Worm (Caenorhabditis elegans) whole organism, L1 larva: ENCODE data around the gene rbm-28.

Experiments used
- C34B4.2 ChIP-seq: sonication (generic microtip); optimal IDR thresholded peaks from 2 replicates; lab custom pipeline; 2017; ENCODE audit warnings: mild to moderate bottlenecking, missing genetic modification characterization, missing compliant biosample characterization
- Y116A8C.19 ChIP-seq: sonication (generic microtip); optimal IDR thresholded peaks from 2 replicates; lab custom pipeline; 2016; ENCODE audit warnings: missing compliant biosample characterization, missing genetic modification characterization, borderline replicate concordance
- ama-1 ChIP-seq: fragments of 150-350 bp; optimal IDR thresholded peaks from 2 replicates; lab custom pipeline; 2014
- blmp-1 ChIP-seq: fragments of 150-350 bp; optimal IDR thresholded peaks from 2 replicates; lab custom pipeline; 2014; ENCODE audit warnings: missing biosample characterization, missing genetic modification characterization
- ceh-8 ChIP-seq: fragments of 200-800 bp; sonication (Bioruptor generic); optimal IDR thresholded peaks from 2 replicates; lab custom pipeline; 2018; ENCODE audit warnings: mild to moderate bottlenecking, missing genetic modification characterization, moderate library complexity, missing compliant biosample characterization
- ceh-82 ChIP-seq, 3 experiments: fragments of 150-350 bp in 1 of 3; sonication (generic microtip) in 2 of 3; optimal IDR thresholded peaks; 2 replicates each; lab custom pipeline; 2014 to 2017; ENCODE audit warnings: missing biosample characterization in 3 of 3, missing genetic modification characterization in 3 of 3
- ceh-90 ChIP-seq: sonication (generic microtip); optimal IDR thresholded peaks from 2 replicates; lab custom pipeline; 2016; ENCODE audit warnings: missing genetic modification characterization, missing compliant biosample characterization
- dpl-1 ChIP-seq, 3 experiments: fragments of 150-350 bp in 2 of 3; sonication (generic microtip) in 1 of 3; optimal IDR thresholded peaks; 2 replicates each; lab custom pipeline; 2014 to 2017; ENCODE audit warnings: missing biosample characterization in 3 of 3, missing genetic modification characterization in 3 of 3, missing genetic modification reagents in 3 of 3
- dsc-1 ChIP-seq: sonication (generic microtip); optimal IDR thresholded peaks from 2 replicates; lab custom pipeline; 2016; ENCODE audit warnings: mild to moderate bottlenecking, missing genetic modification characterization, missing compliant biosample characterization
- efl-1 ChIP-seq, 4 experiments: fragments of 150-350 bp; optimal IDR thresholded peaks in 3 of 4; peaks in 1 of 4; 1 replicate in 1 of 4; 2 replicates in 3 of 4; lab custom pipeline; 2014; ENCODE audit warnings: missing biosample characterization in 2 of 4, missing genetic modification characterization in 2 of 4, missing genetic modification reagents in 2 of 4
- fkh-8 ChIP-seq: sonication (generic microtip); optimal IDR thresholded peaks from 2 replicates; lab custom pipeline; 2016; ENCODE audit warnings: mild to moderate bottlenecking, missing genetic modification characterization, missing compliant biosample characterization
- fos-1 ChIP-seq: fragments of 150-350 bp; optimal IDR thresholded peaks from 2 replicates; lab custom pipeline; 2014; ENCODE audit warnings: missing biosample characterization, missing genetic modification characterization
- lin-14 ChIP-seq: fragments of 200-800 bp; sonication (Bioruptor generic); optimal IDR thresholded peaks from 2 replicates; lab custom pipeline; 2018; ENCODE audit warnings: mild to moderate bottlenecking, missing genetic modification characterization, moderate library complexity, missing compliant biosample characterization
- mab-9 ChIP-seq: fragments of 200-800 bp; sonication (Bioruptor generic); IDR thresholded peaks from 2 replicates; pipeline ENCODE4 v1.3.6; 2022; ENCODE audit warnings: missing genetic modification reagents, missing genetic modification characterization, missing compliant biosample characterization
- mdl-1 ChIP-seq, 2 experiments: fragments of 150-350 bp; optimal IDR thresholded peaks; 2 replicates each; lab custom pipeline; 2014 to 2017; ENCODE audit warnings: missing biosample characterization in 2 of 2, missing genetic modification characterization in 2 of 2, inconsistent platforms in 1 of 2
- mep-1 ChIP-seq: fragments of 150-350 bp; optimal IDR thresholded peaks from 2 replicates; lab custom pipeline; 2014; ENCODE audit warnings: missing biosample characterization, missing genetic modification characterization
- nhr-11 ChIP-seq: fragments of 150-350 bp; optimal IDR thresholded peaks from 2 replicates; lab custom pipeline; 2014; ENCODE audit warnings: missing biosample characterization, missing genetic modification characterization
- nhr-20 ChIP-seq: sonication (generic microtip); optimal IDR thresholded peaks from 2 replicates; lab custom pipeline; 2016; ENCODE audit warnings: mild to moderate bottlenecking, missing genetic modification characterization, missing compliant biosample characterization
- nhr-237 ChIP-seq: fragments of 150-350 bp; optimal IDR thresholded peaks from 2 replicates; lab custom pipeline; 2014; ENCODE audit warnings: missing biosample characterization, missing genetic modification characterization
- nhr-28 ChIP-seq: fragments of 150-350 bp; optimal IDR thresholded peaks from 2 replicates; lab custom pipeline; 2014; ENCODE audit warnings: missing biosample characterization, missing genetic modification characterization
- nhr-47 ChIP-seq: sonication (generic microtip); optimal IDR thresholded peaks from 2 replicates; lab custom pipeline; 2016; ENCODE audit warnings: mild to moderate bottlenecking, missing genetic modification characterization, moderate library complexity, missing compliant biosample characterization
- nhr-71 ChIP-seq: sonication (generic microtip); optimal IDR thresholded peaks from 2 replicates; lab custom pipeline; 2016; ENCODE audit warnings: mild to moderate bottlenecking, missing genetic modification characterization, moderate library complexity, missing compliant biosample characterization
- nhr-76 ChIP-seq: sonication (generic microtip); optimal IDR thresholded peaks from 2 replicates; lab custom pipeline; 2017; ENCODE audit warnings: missing biosample characterization, missing genetic modification characterization
- nhr-77 ChIP-seq: fragments of 150-350 bp; optimal IDR thresholded peaks from 2 replicates; lab custom pipeline; 2014; ENCODE audit warnings: missing biosample characterization, missing genetic modification characterization
- nhr-84 ChIP-seq: sonication (generic microtip); optimal IDR thresholded peaks from 2 replicates; lab custom pipeline; 2017; ENCODE audit warnings: missing biosample characterization, missing genetic modification characterization
- nhr-85 ChIP-seq: sonication (generic microtip); peaks from one replicate; lab custom pipeline; 2016; ENCODE audit warnings: missing genetic modification characterization, inconsistent platforms, missing compliant biosample characterization
- pag-3 ChIP-seq: sonication (generic microtip); optimal IDR thresholded peaks from 2 replicates; lab custom pipeline; 2017; ENCODE audit warnings: missing genetic modification characterization, mild to moderate bottlenecking, missing compliant biosample characterization, antibody characterized with exemption, borderline replicate concordance; ENCODE audit not compliant: insufficient read depth
- pax-3 ChIP-seq: fragments of 200-800 bp; sonication (Bioruptor generic); optimal IDR thresholded peaks from 2 replicates; lab custom pipeline; 2018; ENCODE audit warnings: mild to moderate bottlenecking, missing genetic modification characterization, moderate library complexity, missing compliant biosample characterization
- rnt-1 ChIP-seq: sonication (generic microtip); optimal IDR thresholded peaks from 2 replicates; lab custom pipeline; 2016; ENCODE audit warnings: mild to moderate bottlenecking, missing genetic modification characterization, moderate library complexity, missing compliant biosample characterization
- skn-1 ChIP-seq: fragments of 150-350 bp; optimal IDR thresholded peaks from 2 replicates; lab custom pipeline; 2014; ENCODE audit warnings: missing biosample characterization, missing genetic modification characterization
- snu-23 ChIP-seq: sonication (generic microtip); optimal IDR thresholded peaks from 2 replicates; lab custom pipeline; 2016; ENCODE audit warnings: missing genetic modification characterization, missing compliant biosample characterization
- sup-37 ChIP-seq: fragments of 200-800 bp; sonication (Bioruptor generic); optimal IDR thresholded peaks from 2 replicates; lab custom pipeline; 2018; ENCODE audit warnings: mild to moderate bottlenecking, missing genetic modification characterization, missing compliant biosample characterization
- swsn-7 ChIP-seq: sonication (generic microtip); optimal IDR thresholded peaks from 2 replicates; lab custom pipeline; 2016; ENCODE audit warnings: missing genetic modification characterization, missing compliant biosample characterization
- tbx-2 ChIP-seq: sonication (generic microtip); optimal IDR thresholded peaks from 2 replicates; lab custom pipeline; 2016; ENCODE audit warnings: missing genetic modification characterization, missing compliant biosample characterization
- unc-130 ChIP-seq: fragments of 150-350 bp; optimal IDR thresholded peaks from 2 replicates; lab custom pipeline; 2017; ENCODE audit warnings: missing biosample characterization, missing genetic modification characterization, inconsistent platforms
- unc-62 ChIP-seq: fragments of 150-350 bp; optimal IDR thresholded peaks from 2 replicates; lab custom pipeline; 2014; ENCODE audit warnings: missing biosample characterization, missing genetic modification reagents, missing genetic modification characterization
- unc-86 ChIP-seq: sonication (generic microtip); optimal IDR thresholded peaks from 2 replicates; lab custom pipeline; 2016; ENCODE audit warnings: missing genetic modification characterization, missing compliant biosample characterization
- unc-98 ChIP-seq: fragments of 200-800 bp; sonication (Bioruptor generic); IDR thresholded peaks from 2 replicates; pipeline ENCODE4 v1.3.6; 2022; ENCODE audit warnings: missing genetic modification characterization, missing compliant biosample characterization
- zag-1 ChIP-seq: fragments of 150-350 bp; optimal IDR thresholded peaks from 2 replicates; lab custom pipeline; 2014; ENCODE audit warnings: missing biosample characterization, missing genetic modification characterization
- ztf-11 ChIP-seq, 2 experiments: sonication (generic microtip); optimal IDR thresholded peaks; 2 replicates each; lab custom pipeline; 2016 to 2017; ENCODE audit warnings: missing genetic modification characterization in 2 of 2, missing biosample characterization in 1 of 2, missing compliant biosample characterization in 1 of 2

rbm-28 gene

DNA sequence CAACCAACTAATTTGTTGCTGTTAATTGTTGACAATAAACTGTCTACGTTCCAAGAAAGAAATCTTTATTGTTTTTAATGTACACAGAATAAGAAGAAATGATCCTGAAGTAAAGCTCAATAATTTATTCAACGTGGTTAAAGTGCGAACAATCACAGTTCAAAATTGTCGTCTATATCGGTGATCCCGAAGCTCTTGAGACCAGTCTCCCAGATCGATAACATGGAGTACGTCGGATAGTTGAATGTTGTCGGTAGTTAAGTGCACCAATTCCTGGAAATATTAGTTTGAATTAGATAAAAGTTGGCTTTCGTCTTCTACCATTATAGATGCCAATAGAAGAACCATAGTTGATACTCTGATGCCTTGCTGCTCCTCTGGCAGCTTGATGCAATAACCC lies 41.0 kb upstream of the rbm-28 start:
- TF ChIP-seq efl-1 (optimal IDR thresholded peaks at IDR 0.05; lab: Kevin White, UChicago), result no peak
- peak in 1 of 2 experiments; percentile 85 for TF ChIP-seq efl-1 (GFP tag; optimal IDR thresholded peaks at IDR 0.05 in 1 of 2; lab: Kevin White, UChicago)
- no peak for TF ChIP-seq pag-3 (tag; lab: Kevin White, UChicago)
- TF ChIP-seq, all 84 proteins: peak for 1

DNA sequence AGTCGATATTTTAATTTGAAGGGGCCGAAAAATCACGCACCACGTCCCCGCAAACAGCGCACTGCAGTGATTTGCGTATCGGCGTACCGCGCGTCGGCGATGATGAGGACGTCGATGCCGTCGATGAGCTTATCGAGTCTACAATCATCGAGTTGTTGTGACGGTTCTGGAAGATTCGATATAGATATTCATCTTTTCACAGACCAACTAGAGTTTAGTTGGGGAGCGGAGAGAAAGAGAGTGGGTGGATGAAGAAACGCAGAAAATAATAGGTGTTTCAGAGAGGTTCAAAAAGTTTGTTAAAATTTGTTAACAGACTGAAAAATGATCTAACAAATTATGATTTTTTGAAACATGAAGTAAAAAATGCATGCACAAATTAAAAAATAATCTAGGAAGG lies 38.7 kb upstream of the rbm-28 start, which contains the start of gene nhr-61:
nhr-61 (minus strand) TSS at position 168 of the 400 bp plus-strand sequence.
- TF ChIP-seq swsn-7 (tag; lab: Kevin White, UChicago) (no peak), nhr-20 (tag; lab: Kevin White, UChicago) (peak; percentile 91), nhr-85 (tag; lab: Kevin White, UChicago) (peak; percentile 84), pax-3 (tag; lab: Kevin White, UChicago) (no peak), mep-1 (tag; lab: Kevin White, UChicago) (peak; percentile 19)

ce11 chrII:14819258-14819985 lies 37.6 kb upstream of the rbm-28 start:
- no peak for TF ChIP-seq efl-1 (optimal IDR thresholded peaks at IDR 0.05; lab: Kevin White, UChicago)
- TF ChIP-seq efl-1 (GFP tag; optimal IDR thresholded peaks at IDR 0.05 in 1 of 2; lab: Kevin White, UChicago), result no peak
- no peak for TF ChIP-seq unc-62 (GFP tag; lab: Kevin White, UChicago)
- no peak for TF ChIP-seq unc-98
- no peak for TF ChIP-seq nhr-76 (tag; lab: Kevin White, UChicago)
- no peak for TF ChIP-seq ztf-11 (tag; optimal IDR thresholded peaks at IDR 0.05; lab: Kevin White, UChicago)
- TF ChIP-seq nhr-71 (tag; lab: Kevin White, UChicago), result no peak
- no peak for TF ChIP-seq Y116A8C.19 (tag; lab: Kevin White, UChicago)

ce11 chrII:14820460-14820859 lies 36.6 kb upstream of the rbm-28 start:
- TF ChIP-seq fkh-8 (tag; lab: Kevin White, UChicago), result peak; percentile 53
- peak; percentile 33 for TF ChIP-seq nhr-47 (tag; lab: Kevin White, UChicago)
- TF ChIP-seq nhr-76 (tag; lab: Kevin White, UChicago), result no peak
- TF ChIP-seq fos-1 (tag; lab: Kevin White, UChicago), result peak; percentile 5
- peak; percentile 52 for TF ChIP-seq nhr-71 (tag; lab: Kevin White, UChicago)
- TF ChIP-seq dpl-1 (GFP tag; optimal IDR thresholded peaks at IDR 0.05; lab: Kevin White, UChicago), result peak in 1 of 3 experiments; percentile 13
- TF ChIP-seq efl-1 (optimal IDR thresholded peaks at IDR 0.05; lab: Kevin White, UChicago), result no peak
- peak in 1 of 2 experiments; percentile 50 for TF ChIP-seq efl-1 (GFP tag; optimal IDR thresholded peaks at IDR 0.05 in 1 of 2; lab: Kevin White, UChicago)
- TF ChIP-seq dsc-1 (tag; lab: Kevin White, UChicago), result peak; percentile 63
- peak; percentile 18 for TF ChIP-seq mep-1 (tag; lab: Kevin White, UChicago)
- no peak for TF ChIP-seq unc-86 (tag; lab: Kevin White, UChicago)
- no peak for TF ChIP-seq mab-9
- peak; percentile 23 for TF ChIP-seq ceh-8
- TF ChIP-seq lin-14 (GFP tag; lab: Kevin White, UChicago), result peak; percentile 23

ce11 chrII:14822419-14822818 lies 34.6 kb upstream of the rbm-28 start:
- peak; percentile 69 for TF ChIP-seq swsn-7 (tag; lab: Kevin White, UChicago)
- TF ChIP-seq unc-130 (tag; lab: Kevin White, UChicago), result no peak
- TF ChIP-seq nhr-28, result peak; percentile 35
- peak; percentile 86 for TF ChIP-seq nhr-71 (tag; lab: Kevin White, UChicago)
- peak; percentile 78 to 84 for TF ChIP-seq efl-1 (optimal IDR thresholded peaks at IDR 0.05; lab: Kevin White, UChicago)
- TF ChIP-seq efl-1 (GFP tag; optimal IDR thresholded peaks at IDR 0.05 in 1 of 2; lab: Kevin White, UChicago), result peak; percentile 55 to 96
- no peak for TF ChIP-seq ceh-90 (tag; lab: Kevin White, UChicago)
- TF ChIP-seq rnt-1 (tag; lab: Kevin White, UChicago), result peak; percentile 54
- peak; percentile 78 for TF ChIP-seq tbx-2 (tag; lab: Kevin White, UChicago)
- TF ChIP-seq ama-1 (lab: Kevin White, UChicago), result no peak
- peak; percentile 96 for TF ChIP-seq nhr-77 (tag; lab: Kevin White, UChicago)
- TF ChIP-seq nhr-85 (tag; lab: Kevin White, UChicago), result peak; percentile 95
- TF ChIP-seq zag-1 (tag; lab: Kevin White, UChicago), result no peak
- peak; percentile 43 to 64 (median 46) for TF ChIP-seq dpl-1 (GFP tag; optimal IDR thresholded peaks at IDR 0.05; lab: Kevin White, UChicago)
- TF ChIP-seq lin-14 (GFP tag; lab: Kevin White, UChicago), result peak; percentile 91
- TF ChIP-seq ceh-82 (tag; optimal IDR thresholded peaks at IDR 0.05; lab: Kevin White, UChicago), result peak; percentile 3 to 40 (median 6)
- no peak for TF ChIP-seq nhr-84 (tag; lab: Kevin White, UChicago)
- peak; percentile 67 for TF ChIP-seq nhr-47 (tag; lab: Kevin White, UChicago)
- peak in 1 of 2 experiments; percentile 80 for TF ChIP-seq mdl-1 (tag; optimal IDR thresholded peaks at IDR 0.05; lab: Kevin White, UChicago)
- peak; percentile 73 for TF ChIP-seq mep-1 (tag; lab: Kevin White, UChicago)
- peak; percentile 35 for TF ChIP-seq sup-37
- TF ChIP-seq skn-1 (tag; lab: Kevin White, UChicago), result peak; percentile 53
- TF ChIP-seq snu-23 (GFP tag; lab: Kevin White, UChicago), result peak; percentile 87
- TF ChIP-seq C34B4.2 (tag; lab: Kevin White, UChicago), result no peak
- TF ChIP-seq nhr-11 (tag; lab: Kevin White, UChicago), result peak; percentile 1
- TF ChIP-seq blmp-1 (tag; lab: Kevin White, UChicago), result peak; percentile 84
- TF ChIP-seq nhr-237 (tag; lab: Kevin White, UChicago), result peak; percentile 43
